Fruit fly (Drosophila melanogaster): Measurements from ENCODE around the gene Ddrgk1.

Gene Ddrgk1

dm6 chr3R:21179592-21180390, 35.1 kb upstream of the Ddrgk1 start:
- peak; percentile 35 for TF ChIP-seq vri (GFP tag; optimal IDR thresholded peaks at IDR 0.05)
- no peak for TF ChIP-seq CG6792 (GFP tag; optimal IDR thresholded peaks at IDR 0.05)

dm6 chr3R:21180391-21180796, 34.5 kb upstream of the Ddrgk1 start:
- TF ChIP-seq CG34406 (GFP tag; optimal IDR thresholded peaks at IDR 0.05) (peak; percentile 22), eg (GFP tag; IDR thresholded peaks at IDR 0.05) (peak; percentile 40; the same call in 2 of the 3 replicates), CG8119 (GFP tag; IDR thresholded peaks at IDR 0.05) (peak; percentile 56; the same call in 2 of the 3 replicates), CG32006 (GFP tag; optimal IDR thresholded peaks at IDR 0.05) (peak; percentile 33), CG11762 (GFP tag; optimal IDR thresholded peaks at IDR 0.05; ENCODE audit: insufficient read depth) (no peak), CG11294 (GFP tag; IDR thresholded peaks at IDR 0.05) (no peak), Met (GFP tag; optimal IDR thresholded peaks at IDR 0.05) (peak; percentile 25), CG9139 (GFP tag; optimal IDR thresholded peaks at IDR 0.05) (no peak), Sox15 (GFP tag; optimal IDR thresholded peaks at IDR 0.05) (no peak), CG6854 (GFP tag; optimal IDR thresholded peaks at IDR 0.05) (peak; percentile 11), CG4318 (GFP tag; optimal IDR thresholded peaks at IDR 0.05) (no peak), Smox (GFP tag; optimal IDR thresholded peaks at IDR 0.05) (no peak), Hr4 (GFP tag; optimal IDR thresholded peaks at IDR 0.05) (peak; percentile 31), CG6808 (GFP tag; optimal IDR thresholded peaks at IDR 0.05) (no peak), CG31627 (GFP tag; optimal IDR thresholded peaks at IDR 0.05) (no peak), acj6 (GFP tag; optimal IDR thresholded peaks at IDR 0.05) (no peak), CG1621 (tag; optimal IDR thresholded peaks at IDR 0.05) (no peak), cyc (GFP tag; optimal IDR thresholded peaks at IDR 0.05) (peak; percentile 26), esn (GFP tag; optimal IDR thresholded peaks at IDR 0.05) (peak; percentile 30), Blimp-1 (GFP tag; optimal IDR thresholded peaks at IDR 0.05) (no peak), Eip78C (GFP tag) (peak; percentile 84), OdsH (GFP tag; optimal IDR thresholded peaks at IDR 0.05) (no peak), salr (GFP tag; optimal IDR thresholded peaks at IDR 0.05) (no peak), dac (GFP tag; optimal IDR thresholded peaks at IDR 0.05) (no peak), CG8632 (GFP tag; optimal IDR thresholded peaks at IDR 0.05) (no peak), Gug (GFP tag; IDR thresholded peaks at IDR 0.05) (no peak), svp (GFP tag) (peak; percentile 60), CG15336 (GFP tag; IDR thresholded peaks at IDR 0.05) (peak; percentile 57), topi (GFP tag; optimal IDR thresholded peaks at IDR 0.05) (peak; percentile 14), vri (GFP tag; optimal IDR thresholded peaks at IDR 0.05) (peak; percentile 26)

- peak; percentile 6 for TF ChIP-seq vri (GFP tag; optimal IDR thresholded peaks at IDR 0.05)
- TF ChIP-seq dsx (GFP tag; optimal IDR thresholded peaks at IDR 0.05; ENCODE audit: poor library complexity, severe bottlenecking) = no peak
Observed at dm6 chr3R:21181957-21182356, 32.9 kb upstream of the Ddrgk1 start.

- TF ChIP-seq CG11762 (GFP tag; optimal IDR thresholded peaks at IDR 0.05; ENCODE audit: insufficient read depth) (peak; percentile 3), esn (GFP tag; optimal IDR thresholded peaks at IDR 0.05) (peak; percentile 56), OdsH (GFP tag; optimal IDR thresholded peaks at IDR 0.05) (peak; percentile 55), CG6792 (GFP tag; optimal IDR thresholded peaks at IDR 0.05) (peak; percentile 15), svp (GFP tag) (peak; percentile 80), Smox (GFP tag; optimal IDR thresholded peaks at IDR 0.05) (peak; percentile 3), CG32006 (GFP tag; optimal IDR thresholded peaks at IDR 0.05) (peak; percentile 36), lz (GFP tag; optimal IDR thresholded peaks at IDR 0.05) (peak; percentile 50), CG1621 (tag; optimal IDR thresholded peaks at IDR 0.05) (peak; percentile 19), CG3919 (GFP tag; optimal IDR thresholded peaks at IDR 0.05) (peak; percentile 63), CG34406 (GFP tag; optimal IDR thresholded peaks at IDR 0.05) (peak; percentile 6), cyc (GFP tag; optimal IDR thresholded peaks at IDR 0.05) (peak; percentile 65), Eip75B (GFP tag; optimal IDR thresholded peaks at IDR 0.05) (peak; percentile 28), Met (GFP tag; optimal IDR thresholded peaks at IDR 0.05) (peak; percentile 57), Hr39 (GFP tag; optimal IDR thresholded peaks at IDR 0.05) (peak; percentile 54), Eip93F (GFP tag; optimal IDR thresholded peaks at IDR 0.05) (no peak), Sox14 (GFP tag; optimal IDR thresholded peaks at IDR 0.05) (peak; percentile 56), CG31627 (GFP tag; optimal IDR thresholded peaks at IDR 0.05) (peak; percentile 60), CG4318 (GFP tag; optimal IDR thresholded peaks at IDR 0.05) (no peak), vri (GFP tag; optimal IDR thresholded peaks at IDR 0.05) (peak; percentile 10), Ets96B (tag; optimal IDR thresholded peaks at IDR 0.05) (peak; percentile 10), CG6163 (GFP tag; IDR thresholded peaks at IDR 0.05) (no peak; the same call in 2 of the 3 replicates), Eip78C (GFP tag) (peak; percentile 67), salr (GFP tag; optimal IDR thresholded peaks at IDR 0.05) (peak in 1 of 2 experiments; percentile 34), CG10669 (GFP tag; optimal IDR thresholded peaks at IDR 0.05) (peak; percentile 12), CG8632 (GFP tag; optimal IDR thresholded peaks at IDR 0.05) (no peak)
Observed at dm6 chr3R:21184373-21185132, 30.3 kb upstream of the Ddrgk1 start.

All from whole organism, prepupa.